Worm (Caenorhabditis elegans) whole organism, L3 larva: ENCODE data around the gene F47F2.1.

Experiments
- ZK546.5 ChIP-seq: sonication (generic microtip); optimal IDR thresholded peaks from 2 replicates; lab custom pipeline; 2017; ENCODE audit warnings: missing biosample characterization, missing genetic modification characterization
- ama-1 ChIP-seq: fragments of 150-350 bp; optimal IDR thresholded peaks from 2 replicates; lab custom pipeline; 2018
- nhr-77 ChIP-seq: fragments of 150-350 bp; optimal IDR thresholded peaks from 2 replicates; lab custom pipeline; 2014; ENCODE audit warnings: missing biosample characterization, missing genetic modification characterization
- skn-1 ChIP-seq: fragments of 150-350 bp; optimal IDR thresholded peaks from 2 replicates; lab custom pipeline; 2014; ENCODE audit warnings: missing biosample characterization, missing genetic modification characterization

DNA sequence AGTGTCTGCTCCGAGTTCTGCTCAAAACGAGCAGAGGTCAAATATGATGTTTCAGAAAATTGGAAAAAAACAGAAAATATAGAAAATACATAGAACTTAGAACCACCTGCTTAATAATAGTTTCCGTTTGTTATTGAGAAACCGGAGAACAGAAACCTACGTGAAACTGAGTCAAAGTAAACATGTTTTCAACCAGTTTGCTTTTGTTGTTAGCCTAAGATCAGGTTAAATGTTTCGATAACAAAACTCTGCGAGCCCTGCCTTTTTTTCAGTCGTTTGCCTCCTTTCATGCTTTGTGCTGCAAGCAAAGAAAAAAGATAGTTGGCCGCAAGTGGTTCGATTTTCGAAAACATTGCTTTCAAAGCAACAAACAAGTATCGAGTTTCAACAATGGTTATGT is 47.5 kb upstream of the F47F2.1 start:
- no peak for TF ChIP-seq ama-1 (lab: Kevin White, UChicago)
- TF ChIP-seq skn-1: no peak
- TF ChIP-seq ZK546.5: no peak
- TF ChIP-seq nhr-77 (tag; lab: Kevin White, UChicago): no peak
